Fruit fly (Drosophila melanogaster): ENCODE results near the gene Dph5.

dm6 chr3R:22552686-22553085 is 30.3 kb downstream of the Dph5 start:
- no peak for TF ChIP-seq Dll (optimal IDR thresholded peaks at IDR 0.05)
- no peak for TF ChIP-seq pan (optimal IDR thresholded peaks at IDR 0.05)

Data from whole organism.